Worm (Caenorhabditis elegans) whole organism, L1 larva: ENCODE data around the gene Y54G2A.49.
"Not testable (repeated sequence)": the region's sequence is repeated elsewhere in the genome, so short reads cannot be mapped to it uniquely, and the experiment has no call there.

ENCODE experiments used
- F16B12.6 ChIP-seq: fragments of 150-350 bp; optimal IDR thresholded peaks from 2 replicates; lab custom pipeline; 2014; ENCODE audit warnings: missing biosample characterization, missing genetic modification characterization
- aly-2 ChIP-seq: fragments of 150-350 bp; optimal IDR thresholded peaks from 2 replicates; lab custom pipeline; 2014; ENCODE audit warnings: missing biosample characterization, missing genetic modification characterization
- blmp-1 ChIP-seq: fragments of 150-350 bp; optimal IDR thresholded peaks from 2 replicates; lab custom pipeline; 2014; ENCODE audit warnings: missing biosample characterization, missing genetic modification characterization
- ceh-8 ChIP-seq: fragments of 200-800 bp; sonication (Bioruptor generic); optimal IDR thresholded peaks from 2 replicates; lab custom pipeline; 2018; ENCODE audit warnings: mild to moderate bottlenecking, missing genetic modification characterization, moderate library complexity, missing compliant biosample characterization
- ceh-88 ChIP-seq: fragments of 200-800 bp; sonication (Bioruptor generic); IDR thresholded peaks from 2 replicates; pipeline ENCODE4 v1.3.6; 2022; ENCODE audit warnings: missing genetic modification characterization, missing compliant biosample characterization
- dpl-1 ChIP-seq, 3 experiments: fragments of 150-350 bp in 2 of 3; sonication (generic microtip) in 1 of 3; optimal IDR thresholded peaks; 2 replicates each; lab custom pipeline; 2014 to 2017; ENCODE audit warnings: missing biosample characterization in 3 of 3, missing genetic modification characterization in 3 of 3, missing genetic modification reagents in 3 of 3
- egl-13 ChIP-seq: sonication (generic microtip); optimal IDR thresholded peaks from 2 replicates; lab custom pipeline; 2016; ENCODE audit warnings: missing genotype, missing genetic modification reagents, missing genetic modification characterization, missing compliant biosample characterization
- egl-27 ChIP-seq, 2 experiments: fragments of 150-350 bp in 1 of 2; sonication (generic microtip); optimal IDR thresholded peaks; 3 replicates each; lab custom pipeline; 2017 to 2018; ENCODE audit warnings: missing biosample characterization in 2 of 2, missing genetic modification characterization in 2 of 2, missing genetic modification reagents in 2 of 2
- elt-3 ChIP-seq, 6 experiments: fragments of 150-350 bp in 1 of 6; sonication (generic microtip); optimal IDR thresholded peaks; 2 replicates each; lab custom pipeline; 2017 to 2018; ENCODE audit warnings: missing biosample characterization in 6 of 6, missing genetic modification characterization in 6 of 6, inconsistent platforms in 1 of 6
- fos-1 ChIP-seq: fragments of 150-350 bp; optimal IDR thresholded peaks from 2 replicates; lab custom pipeline; 2014; ENCODE audit warnings: missing biosample characterization, missing genetic modification characterization
- hlh-17 ChIP-seq: fragments of 200-800 bp; sonication (Bioruptor generic); optimal IDR thresholded peaks from 2 replicates; lab custom pipeline; 2018; ENCODE audit warnings: missing genetic modification characterization, mild to moderate bottlenecking, missing compliant biosample characterization, moderate library complexity, borderline replicate concordance
- hlh-4 ChIP-seq: sonication (generic microtip); optimal IDR thresholded peaks from 2 replicates; lab custom pipeline; 2016; ENCODE audit warnings: mild to moderate bottlenecking, missing genetic modification characterization, missing compliant biosample characterization
- isw-1 ChIP-seq: fragments of 200-800 bp; sonication (Bioruptor generic); IDR thresholded peaks from 2 replicates; pipeline ENCODE4 v1.3.6; 2022; ENCODE audit warnings: missing genetic modification characterization, missing compliant biosample characterization
- jun-1 ChIP-seq: fragments of 150-350 bp; optimal IDR thresholded peaks from 2 replicates; lab custom pipeline; 2014; ENCODE audit warnings: missing biosample characterization, missing genetic modification reagents, missing genetic modification characterization
- lin-13 ChIP-seq: fragments of 150-350 bp; optimal IDR thresholded peaks from 2 replicates; lab custom pipeline; 2014; ENCODE audit warnings: missing biosample characterization, missing genetic modification reagents, missing genetic modification characterization
- lin-14 ChIP-seq: fragments of 200-800 bp; sonication (Bioruptor generic); optimal IDR thresholded peaks from 2 replicates; lab custom pipeline; 2018; ENCODE audit warnings: mild to moderate bottlenecking, missing genetic modification characterization, moderate library complexity, missing compliant biosample characterization
- lin-35 ChIP-seq, 2 experiments: fragments of 150-350 bp; optimal IDR thresholded peaks; 2 replicates each; lab custom pipeline; 2014; ENCODE audit warnings: missing biosample characterization in 2 of 2, missing genetic modification characterization in 2 of 2, missing genetic modification reagents in 2 of 2
- lin-39 ChIP-seq: fragments of 150-350 bp; optimal IDR thresholded peaks from 2 replicates; lab custom pipeline; 2014; ENCODE audit warnings: missing biosample characterization, missing genetic modification reagents, missing genetic modification characterization
- lsy-2 ChIP-seq, 2 experiments: fragments of 150-350 bp; optimal IDR thresholded peaks; 2 replicates each; lab custom pipeline; 2014; ENCODE audit warnings: missing biosample characterization in 2 of 2, missing genetic modification characterization in 2 of 2
- mab-9 ChIP-seq: fragments of 200-800 bp; sonication (Bioruptor generic); IDR thresholded peaks from 2 replicates; pipeline ENCODE4 v1.3.6; 2022; ENCODE audit warnings: missing genetic modification reagents, missing genetic modification characterization, missing compliant biosample characterization
- nhr-12 ChIP-seq: sonication (generic microtip); optimal IDR thresholded peaks from 2 replicates; lab custom pipeline; 2017; ENCODE audit warnings: missing biosample characterization, missing genetic modification characterization
- nhr-19 ChIP-seq: fragments of 200-800 bp; sonication (Bioruptor generic); conservative IDR thresholded peaks from 2 replicates; pipeline ENCODE4 v1.3.6; 2022; ENCODE audit warnings: missing genetic modification characterization, missing compliant biosample characterization
- nhr-20 ChIP-seq: sonication (generic microtip); optimal IDR thresholded peaks from 2 replicates; lab custom pipeline; 2016; ENCODE audit warnings: mild to moderate bottlenecking, missing genetic modification characterization, missing compliant biosample characterization
- nhr-28 ChIP-seq: fragments of 150-350 bp; optimal IDR thresholded peaks from 2 replicates; lab custom pipeline; 2014; ENCODE audit warnings: missing biosample characterization, missing genetic modification characterization
- nhr-47 ChIP-seq: sonication (generic microtip); optimal IDR thresholded peaks from 2 replicates; lab custom pipeline; 2016; ENCODE audit warnings: mild to moderate bottlenecking, missing genetic modification characterization, moderate library complexity, missing compliant biosample characterization
- nhr-76 ChIP-seq: sonication (generic microtip); optimal IDR thresholded peaks from 2 replicates; lab custom pipeline; 2017; ENCODE audit warnings: missing biosample characterization, missing genetic modification characterization
- nhr-85 ChIP-seq: sonication (generic microtip); peaks from one replicate; lab custom pipeline; 2016; ENCODE audit warnings: missing genetic modification characterization, inconsistent platforms, missing compliant biosample characterization
- pax-3 ChIP-seq: fragments of 200-800 bp; sonication (Bioruptor generic); optimal IDR thresholded peaks from 2 replicates; lab custom pipeline; 2018; ENCODE audit warnings: mild to moderate bottlenecking, missing genetic modification characterization, moderate library complexity, missing compliant biosample characterization
- skn-1 ChIP-seq: fragments of 150-350 bp; optimal IDR thresholded peaks from 2 replicates; lab custom pipeline; 2014; ENCODE audit warnings: missing biosample characterization, missing genetic modification characterization
- snpc-4 ChIP-seq: fragments of 150-350 bp; optimal IDR thresholded peaks from 2 replicates; lab custom pipeline; 2014; ENCODE audit warnings: missing biosample characterization, missing genetic modification characterization
- snu-23 ChIP-seq: sonication (generic microtip); optimal IDR thresholded peaks from 2 replicates; lab custom pipeline; 2016; ENCODE audit warnings: missing genetic modification characterization, missing compliant biosample characterization
- swsn-7 ChIP-seq: sonication (generic microtip); optimal IDR thresholded peaks from 2 replicates; lab custom pipeline; 2016; ENCODE audit warnings: missing genetic modification characterization, missing compliant biosample characterization
- tlp-1 ChIP-seq: fragments of 150-350 bp; optimal IDR thresholded peaks from 2 replicates; lab custom pipeline; 2014; ENCODE audit warnings: missing biosample characterization, missing genetic modification characterization
- unc-30 ChIP-seq: sonication (generic microtip); optimal IDR thresholded peaks from 2 replicates; lab custom pipeline; 2017; ENCODE audit warnings: missing biosample characterization, missing genetic modification characterization
- unc-62 ChIP-seq: fragments of 150-350 bp; optimal IDR thresholded peaks from 2 replicates; lab custom pipeline; 2014; ENCODE audit warnings: missing biosample characterization, missing genetic modification reagents, missing genetic modification characterization
- unc-86 ChIP-seq: sonication (generic microtip); optimal IDR thresholded peaks from 2 replicates; lab custom pipeline; 2016; ENCODE audit warnings: missing genetic modification characterization, missing compliant biosample characterization
- unc-98 ChIP-seq: fragments of 200-800 bp; sonication (Bioruptor generic); IDR thresholded peaks from 2 replicates; pipeline ENCODE4 v1.3.6; 2022; ENCODE audit warnings: missing genetic modification characterization, missing compliant biosample characterization
- vab-15 ChIP-seq: sonication (generic microtip); optimal IDR thresholded peaks from 2 replicates; lab custom pipeline; 2017; ENCODE audit warnings: missing genotype, mild to moderate bottlenecking, missing genetic modification characterization, missing compliant biosample characterization
- xbp-1 ChIP-seq: sonication (generic microtip); optimal IDR thresholded peaks from 2 replicates; lab custom pipeline; 2016; ENCODE audit warnings: missing genetic modification characterization, missing compliant biosample characterization
- zip-4 ChIP-seq: fragments of 200-800 bp; sonication (Bioruptor generic); optimal IDR thresholded peaks from 2 replicates; lab custom pipeline; 2018; ENCODE audit warnings: mild to moderate bottlenecking, missing genetic modification characterization, moderate library complexity, missing compliant biosample characterization
- ztf-11 ChIP-seq, 2 experiments: sonication (generic microtip); optimal IDR thresholded peaks; 2 replicates each; lab custom pipeline; 2016 to 2017; ENCODE audit warnings: missing genetic modification characterization in 2 of 2, missing biosample characterization in 1 of 2, missing compliant biosample characterization in 1 of 2

Y54G2A.49 gene

ce11 chrIV:2894630-2895029, 41.6 kb upstream of the Y54G2A.49 start, which contains the start of gene Y54G2A.19:
Y54G2A.19 (minus strand) TSS chrIV:2894730.
- TF ChIP-seq mab-9; egl-13; unc-62 (GFP tag; lab: Kevin White, UChicago): not testable (repeated sequence)

- TF ChIP-seq swsn-7 (tag; lab: Kevin White, UChicago) (no peak), nhr-20 (tag; lab: Kevin White, UChicago) (no peak), nhr-47 (tag; lab: Kevin White, UChicago) (no peak), tlp-1 (tag; lab: Kevin White, UChicago) (no peak), lsy-2 (tag; optimal IDR thresholded peaks at IDR 0.05; lab: Kevin White, UChicago) (no peak), fos-1 (tag; lab: Kevin White, UChicago) (no peak), egl-27 (tag; optimal IDR thresholded peaks at IDR 0.05; lab: Kevin White, UChicago) (no peak), ceh-8 (GFP tag; lab: Kevin White, UChicago) (no peak), elt-3 (tag; optimal IDR thresholded peaks at IDR 0.05; lab: Kevin White, UChicago) (no peak), xbp-1 (tag; lab: Kevin White, UChicago) (no peak), lin-14 (GFP tag; lab: Kevin White, UChicago) (no peak), snu-23 (no peak), nhr-28 (tag; lab: Kevin White, UChicago) (no peak), hlh-17 (no peak), jun-1 (no peak), unc-86 (tag; lab: Kevin White, UChicago) (no peak), lin-13 (no peak), unc-30 (tag; lab: Kevin White, UChicago) (no peak), dpl-1 (GFP tag; optimal IDR thresholded peaks at IDR 0.05; lab: Kevin White, UChicago) (no peak)
Measured at ce11 chrIV:2893486-2893842, 40.4 kb upstream of the Y54G2A.49 start.

- TF ChIP-seq nhr-12 = no peak
- peak; percentile 69 for TF ChIP-seq blmp-1 (tag; lab: Kevin White, UChicago)
- TF ChIP-seq isw-1 (GFP tag; lab: Robert Waterston, UW) = no peak
- no peak for TF ChIP-seq vab-15
- peak; percentile 76 for TF ChIP-seq nhr-85 (tag; lab: Kevin White, UChicago)
- TF ChIP-seq skn-1 = peak; percentile 1
Measured at ce11 chrIV:2892787-2893485, 39.9 kb upstream of the Y54G2A.49 start.

ce11 chrIV:2892395-2892786, 39.3 kb upstream of the Y54G2A.49 start, which contains the start of gene Y54G2A.18:
Y54G2A.18 (minus strand) TSS chrIV:2892495.
- no peak for TF ChIP-seq F16B12.6
- TF ChIP-seq elt-3 (tag; optimal IDR thresholded peaks at IDR 0.05; lab: Kevin White, UChicago) = no peak
- TF ChIP-seq unc-98 = no peak
- TF ChIP-seq ceh-88 (GFP tag; lab: Robert Waterston, UW) = no peak
- TF ChIP-seq hlh-17 = no peak
- no peak for TF ChIP-seq nhr-76
- TF ChIP-seq lin-39 = no peak
- no peak for TF ChIP-seq pax-3 (tag; lab: Kevin White, UChicago)
- no peak for TF ChIP-seq hlh-4 (tag; lab: Kevin White, UChicago)
- TF ChIP-seq ztf-11 (tag; optimal IDR thresholded peaks at IDR 0.05; lab: Kevin White, UChicago) = no peak
- no peak for TF ChIP-seq nhr-19
- TF ChIP-seq nhr-28 (tag; lab: Kevin White, UChicago) = no peak
- TF ChIP-seq dpl-1 (GFP tag; optimal IDR thresholded peaks at IDR 0.05; lab: Kevin White, UChicago) = no peak
- no peak for TF ChIP-seq aly-2 (tag; lab: Kevin White, UChicago)
- TF ChIP-seq unc-30 (tag; lab: Kevin White, UChicago) = no peak
- TF ChIP-seq lin-35 (GFP tag; optimal IDR thresholded peaks at IDR 0.05; lab: Kevin White, UChicago) = no peak
- no peak for TF ChIP-seq snpc-4 (tag; lab: Kevin White, UChicago)
- no peak for TF ChIP-seq zip-4 (GFP tag; lab: Kevin White, UChicago)
